Worm (Caenorhabditis elegans): Measurements from ENCODE around the gene Y14H12B.2.
A peak's percentile ranks its signal among the peaks of the same experiment; 100 is the strongest.

Gene Y14H12B.2

DNA sequence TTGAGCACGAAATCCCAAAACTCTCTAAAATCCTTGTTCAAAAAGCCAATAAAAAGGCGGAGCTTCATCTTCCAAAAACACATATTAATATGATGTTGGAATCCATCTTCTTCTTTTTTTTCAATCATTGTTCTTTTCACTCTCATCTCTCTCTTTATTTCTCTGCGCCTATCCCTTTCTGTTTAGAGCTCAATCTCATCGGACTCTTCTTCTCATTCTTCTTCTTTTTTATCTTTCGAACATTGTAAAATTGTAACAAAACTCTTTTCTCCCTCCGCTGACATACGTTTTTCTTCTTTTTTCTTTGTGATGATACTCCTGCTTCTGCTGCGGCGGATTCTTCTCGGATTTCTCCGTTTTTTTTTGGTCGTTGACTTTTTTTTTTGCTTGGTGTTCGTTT lies 23.2 kb upstream of the Y14H12B.2 start:
- TF ChIP-seq nhr-129 (tag; optimal IDR thresholded peaks at IDR 0.05) (no peak), nhr-11 (tag; optimal IDR thresholded peaks at IDR 0.05) (no peak), egl-27 (tag; optimal IDR thresholded peaks at IDR 0.05) (no peak), unc-62 (GFP tag; optimal IDR thresholded peaks at IDR 0.05) (no peak), F13H6.1 (tag; optimal IDR thresholded peaks at IDR 0.05) (peak; percentile 47), ceh-16 (tag; optimal IDR thresholded peaks at IDR 0.05) (no peak), ama-1 (optimal IDR thresholded peaks at IDR 0.05) (no peak), zag-1 (tag; optimal IDR thresholded peaks at IDR 0.05) (peak; percentile 6), alr-1 (tag; optimal IDR thresholded peaks at IDR 0.05) (no peak), nhr-12 (tag; optimal IDR thresholded peaks at IDR 0.05) (no peak), nhr-10 (tag; optimal IDR thresholded peaks at IDR 0.05) (no peak), snpc-4 (tag; optimal IDR thresholded peaks at IDR 0.05) (no peak), sma-9 (GFP tag; optimal IDR thresholded peaks at IDR 0.05) (peak; percentile 44), sma-9 (tag; optimal IDR thresholded peaks at IDR 0.05) (no peak), unc-55 (GFP tag; optimal IDR thresholded peaks at IDR 0.05) (peak; percentile 27), elt-1 (tag; optimal IDR thresholded peaks at IDR 0.05) (no peak), mab-5 (tag; optimal IDR thresholded peaks at IDR 0.05) (peak; percentile 14), dmd-4 (tag; optimal IDR thresholded peaks at IDR 0.05) (no peak), ztf-4 (tag; optimal IDR thresholded peaks at IDR 0.05) (no peak), C34F6.9 (tag; optimal IDR thresholded peaks at IDR 0.05) (peak; percentile 76), sem-4 (tag; optimal IDR thresholded peaks at IDR 0.05) (peak; percentile 66), fos-1 (tag; optimal IDR thresholded peaks at IDR 0.05) (no peak), lsy-2 (tag; optimal IDR thresholded peaks at IDR 0.05) (peak in 1 of 2 experiments; percentile 50), nhr-6 (tag; optimal IDR thresholded peaks at IDR 0.05) (no peak), nhr-23 (tag; optimal IDR thresholded peaks at IDR 0.05) (no peak), nhr-77 (tag; optimal IDR thresholded peaks at IDR 0.05) (no peak), skn-1 (tag; optimal IDR thresholded peaks at IDR 0.05) (no peak), lin-39 (tag; optimal IDR thresholded peaks at IDR 0.05) (no peak), lin-13 (GFP tag; optimal IDR thresholded peaks at IDR 0.05) (no peak), nhr-237 (tag; optimal IDR thresholded peaks at IDR 0.05) (no peak), gmeb-1 (tag; optimal IDR thresholded peaks at IDR 0.05) (no peak), sma-3 (GFP tag; optimal IDR thresholded peaks at IDR 0.05) (no peak), peb-1 (tag; optimal IDR thresholded peaks at IDR 0.05) (no peak), unc-39 (tag; optimal IDR thresholded peaks at IDR 0.05) (no peak), crh-2 (tag; optimal IDR thresholded peaks at IDR 0.05) (peak; percentile 5), ZK546.5 (tag; optimal IDR thresholded peaks at IDR 0.05) (no peak), blmp-1 (tag; optimal IDR thresholded peaks at IDR 0.05; ENCODE audit: insufficient read depth) (no peak)

DNA sequence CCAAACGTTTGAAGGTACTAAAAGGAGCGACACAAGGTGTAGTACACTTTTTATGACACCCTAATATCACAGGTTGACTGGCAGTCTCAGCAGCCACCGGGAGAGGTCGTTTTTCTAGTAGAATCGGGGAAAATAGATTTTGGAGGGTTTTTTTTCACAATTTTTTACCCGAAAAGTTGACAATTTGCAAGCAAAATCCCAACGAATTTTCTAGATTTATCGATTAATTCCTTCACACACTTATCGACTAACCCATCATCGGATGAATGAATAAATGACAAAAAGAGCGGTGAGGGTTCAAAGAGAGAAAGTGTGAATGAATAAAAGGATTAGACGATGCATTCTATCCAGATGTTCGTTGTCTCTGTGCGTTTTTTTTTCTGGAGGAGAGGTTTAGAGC lies 22.4 kb upstream of the Y14H12B.2 start:
- TF ChIP-seq sma-9 (GFP tag; optimal IDR thresholded peaks at IDR 0.05) (peak; percentile 24), sma-9 (tag; optimal IDR thresholded peaks at IDR 0.05) (no peak), unc-55 (GFP tag; optimal IDR thresholded peaks at IDR 0.05) (peak; percentile 41), nhr-25 (tag; optimal IDR thresholded peaks at IDR 0.05) (no peak), Y55F3AM.14 (GFP tag; optimal IDR thresholded peaks at IDR 0.05) (no peak)

DNA sequence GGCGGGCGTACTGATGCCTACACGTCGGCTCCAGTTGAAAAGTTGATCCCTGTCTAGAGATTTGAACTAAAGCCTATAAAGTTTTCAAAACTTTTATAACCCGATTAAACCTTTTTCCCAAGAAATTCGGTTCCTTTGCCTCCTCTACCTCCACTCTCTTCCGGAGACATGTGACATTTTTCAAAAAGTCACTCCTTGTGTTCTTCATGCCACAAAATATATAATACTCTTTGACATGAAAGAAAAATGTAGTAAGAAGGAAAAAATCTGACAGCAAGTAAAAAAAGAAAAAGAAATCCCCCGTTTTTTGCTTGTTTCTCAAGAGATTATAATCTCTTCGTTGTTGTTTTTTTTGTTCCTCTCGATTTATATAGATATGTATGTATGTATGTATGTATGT lies 21.3 kb upstream of the Y14H12B.2 start:
- peak; percentile 19 for TF ChIP-seq unc-55 (GFP tag; optimal IDR thresholded peaks at IDR 0.05)
- TF ChIP-seq unc-39 (tag; optimal IDR thresholded peaks at IDR 0.05) = no peak
- peak; percentile 41 for TF ChIP-seq C34F6.9 (tag; optimal IDR thresholded peaks at IDR 0.05)

DNA sequence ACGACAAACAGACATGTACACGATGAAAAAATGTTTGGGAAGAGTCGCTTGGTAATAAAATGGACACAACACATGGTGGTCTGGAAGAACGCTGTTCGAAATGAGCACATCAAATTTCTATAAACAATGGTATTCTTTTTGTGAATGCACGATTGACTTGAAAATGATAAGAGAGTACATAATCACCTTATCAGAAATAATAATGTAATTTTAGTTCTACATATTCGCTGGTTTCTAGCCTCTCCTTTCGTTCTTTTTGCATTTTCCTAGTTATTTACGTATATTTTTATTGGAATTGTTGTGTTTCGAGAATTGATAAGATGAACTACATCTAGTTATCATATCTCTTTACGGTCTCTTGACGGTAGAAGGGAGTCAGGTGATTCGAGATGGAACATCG lies 20.5 kb upstream of the Y14H12B.2 start:
- TF ChIP-seq snpc-4 (tag; optimal IDR thresholded peaks at IDR 0.05) (no peak), fos-1 (tag; optimal IDR thresholded peaks at IDR 0.05) (peak; percentile 70), sma-3 (GFP tag; optimal IDR thresholded peaks at IDR 0.05) (peak; percentile 1)

DNA sequence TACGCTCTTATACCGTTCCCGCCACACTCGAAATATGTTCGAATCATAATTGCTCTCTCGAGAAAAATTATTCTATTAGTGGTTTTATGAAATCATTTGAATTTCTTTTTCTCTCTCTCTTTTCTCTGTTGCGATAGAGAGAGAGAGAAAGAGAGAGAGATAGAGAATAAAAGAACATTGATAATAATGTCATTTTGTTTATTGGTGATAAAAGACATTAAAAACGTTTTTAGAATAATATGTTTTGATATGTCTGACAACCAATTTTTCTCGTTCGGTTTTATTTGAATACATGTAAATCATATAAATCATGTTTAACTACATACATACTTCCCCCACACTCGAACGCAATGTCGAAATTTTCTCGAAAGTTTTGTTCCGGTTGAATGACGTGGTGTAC lies 19.4 kb upstream of the Y14H12B.2 start:
- TF ChIP-seq nhr-23 (tag; optimal IDR thresholded peaks at IDR 0.05) (no peak), ztf-1 (GFP tag; conservative IDR thresholded peaks at IDR 0.05) (no peak), lin-39 (tag; optimal IDR thresholded peaks at IDR 0.05) (no peak), mab-5 (tag; optimal IDR thresholded peaks at IDR 0.05) (no peak), ZK546.5 (tag; optimal IDR thresholded peaks at IDR 0.05) (no peak), nhr-77 (tag; optimal IDR thresholded peaks at IDR 0.05) (no peak), ceh-16 (tag; optimal IDR thresholded peaks at IDR 0.05) (no peak), unc-55 (GFP tag; optimal IDR thresholded peaks at IDR 0.05) (peak; percentile 32), crh-2 (tag; optimal IDR thresholded peaks at IDR 0.05) (peak; percentile 53), nhr-129 (tag; optimal IDR thresholded peaks at IDR 0.05) (no peak), sma-3 (GFP tag; optimal IDR thresholded peaks at IDR 0.05) (peak; percentile 35), gmeb-1 (tag; optimal IDR thresholded peaks at IDR 0.05) (no peak), lin-13 (GFP tag; optimal IDR thresholded peaks at IDR 0.05) (no peak), nhr-21 (tag; optimal IDR thresholded peaks at IDR 0.05) (no peak), sem-4 (tag; optimal IDR thresholded peaks at IDR 0.05) (no peak), lin-11 (tag; optimal IDR thresholded peaks at IDR 0.05) (no peak), aly-2 (tag; optimal IDR thresholded peaks at IDR 0.05) (no peak), dmd-4 (tag; optimal IDR thresholded peaks at IDR 0.05) (no peak), zag-1 (tag; optimal IDR thresholded peaks at IDR 0.05) (no peak), elt-3 (tag; optimal IDR thresholded peaks at IDR 0.05) (no peak), nhr-10 (tag; optimal IDR thresholded peaks at IDR 0.05) (no peak), Y55F3AM.14 (GFP tag; optimal IDR thresholded peaks at IDR 0.05) (no peak), ceh-82 (tag; optimal IDR thresholded peaks at IDR 0.05) (no peak), egl-27 (tag; optimal IDR thresholded peaks at IDR 0.05) (no peak), nhr-12 (tag; optimal IDR thresholded peaks at IDR 0.05) (no peak), fos-1 (tag; optimal IDR thresholded peaks at IDR 0.05) (peak; percentile 37), F13H6.1 (tag; optimal IDR thresholded peaks at IDR 0.05) (no peak), nhr-25 (tag; optimal IDR thresholded peaks at IDR 0.05) (no peak)
